Worm (Caenorhabditis elegans): ENCODE data around the gene C56G2.15.

The C56G2.15 gene

DNA sequence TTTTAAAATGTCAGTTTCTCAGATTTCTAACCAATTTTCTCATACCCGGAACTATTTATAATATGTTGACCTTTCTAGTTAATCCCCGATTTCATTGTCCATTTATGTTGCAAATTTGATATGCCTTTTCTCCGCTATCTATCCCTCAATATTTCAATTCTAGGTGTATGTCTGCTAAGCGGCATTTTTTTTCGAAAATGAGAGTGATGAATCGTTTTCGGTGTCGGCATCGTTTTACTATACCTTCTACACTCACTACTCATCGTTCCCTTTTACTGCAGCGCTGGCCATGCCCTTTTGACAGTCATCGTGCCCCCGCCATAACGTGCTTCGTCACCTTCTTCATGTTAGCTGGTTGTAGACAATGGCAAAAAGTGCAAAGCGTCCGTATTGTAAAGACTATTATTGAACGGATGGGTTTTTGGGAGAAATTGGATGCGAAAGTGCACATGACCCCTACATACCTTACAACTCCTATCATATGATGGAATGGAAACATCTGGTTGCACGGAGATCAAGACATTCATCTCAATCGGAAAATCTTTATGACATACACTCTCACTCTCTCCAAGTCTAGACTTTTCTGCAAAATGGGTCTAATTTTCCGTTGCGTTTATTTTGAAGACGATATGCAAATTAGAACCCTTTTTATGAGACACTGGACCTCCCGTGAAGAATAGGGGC, 8.4 kb downstream of the C56G2.15 start:
- TF ChIP-seq mes-2 (tag; optimal IDR thresholded peaks at IDR 0.05; ENCODE audit: poor library complexity, severe bottlenecking) (peak; percentile 18), lsy-2 (tag; optimal IDR thresholded peaks at IDR 0.05) (peak in 1 of 2 experiments; percentile 7), lin-29 (GFP tag; IDR thresholded peaks at IDR 0.05) (no peak), nhr-11 (tag; optimal IDR thresholded peaks at IDR 0.05) (peak; percentile 7), hlh-30 (tag; optimal IDR thresholded peaks at IDR 0.05; ENCODE audit: insufficient read depth) (peak; percentile 86), unc-62 (GFP tag; optimal IDR thresholded peaks at IDR 0.05 in 1 of 2) (peak in 1 of 2 experiments; percentile 98), unc-62 (tag; optimal IDR thresholded peaks at IDR 0.05) (no peak), ama-1 (optimal IDR thresholded peaks at IDR 0.05) (peak; percentile 14), mdl-1 (tag; optimal IDR thresholded peaks at IDR 0.05) (peak in 1 of 2 experiments; percentile 34), daf-8 (GFP tag; IDR thresholded peaks at IDR 0.05) (no peak)

DNA sequence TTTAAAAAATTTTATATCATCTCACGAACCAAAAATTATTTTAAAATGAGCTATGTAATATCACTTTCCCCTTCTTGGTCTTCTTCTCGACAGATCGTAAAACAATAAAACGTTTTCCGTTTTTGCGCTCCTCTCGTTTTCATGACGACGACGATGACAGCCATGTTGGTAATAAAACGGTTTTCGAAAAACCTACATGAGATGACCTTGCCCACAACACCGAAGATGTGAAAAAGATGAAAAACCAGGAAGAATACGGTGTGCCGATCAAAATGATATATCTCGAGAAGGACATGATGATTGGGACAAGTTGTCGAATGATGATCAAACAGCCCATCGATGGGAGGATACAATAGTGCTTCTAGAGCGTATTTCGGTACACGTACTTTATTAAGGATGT, 9.0 kb downstream of the C56G2.15 start:
- TF ChIP-seq ama-1 (optimal IDR thresholded peaks at IDR 0.05) (no peak), ctbp-1 (GFP tag; IDR thresholded peaks at IDR 0.05) (no peak), nhr-28 (tag; optimal IDR thresholded peaks at IDR 0.05) (no peak), mxl-3 (GFP tag; optimal IDR thresholded peaks at IDR 0.05) (no peak), nhr-237 (tag; optimal IDR thresholded peaks at IDR 0.05) (no peak), daf-19 (GFP tag; conservative IDR thresholded peaks at IDR 0.05) (no peak)

ce11 chrIII:6356764-6357163, 10.9 kb downstream of the C56G2.15 start:
- TF ChIP-seq fkh-10 (GFP tag; optimal IDR thresholded peaks at IDR 0.05) = no peak
- TF ChIP-seq hlh-30 (tag; optimal IDR thresholded peaks at IDR 0.05; ENCODE audit: insufficient read depth) = no peak
- TF ChIP-seq ztf-7 (tag; optimal IDR thresholded peaks at IDR 0.05) = no peak
- TF ChIP-seq aha-1 (tag) = peak; percentile 91
- no peak for TF ChIP-seq nhr-102 (tag; optimal IDR thresholded peaks at IDR 0.05)

ce11 chrIII:6356007-6356406, 11.7 kb downstream of the C56G2.15 start:
- no peak for TF ChIP-seq nhr-10 (tag; optimal IDR thresholded peaks at IDR 0.05)
- TF ChIP-seq daf-19 (GFP tag; conservative IDR thresholded peaks at IDR 0.05) = no peak
- TF ChIP-seq dmd-9 (GFP tag; IDR thresholded peaks at IDR 0.05) = no peak
- TF ChIP-seq hlh-30 (tag; optimal IDR thresholded peaks at IDR 0.05; ENCODE audit: insufficient read depth) = peak; percentile 64
- TF ChIP-seq mxl-2 (GFP tag; conservative IDR thresholded peaks at IDR 0.05) = no peak
- no peak for TF ChIP-seq madf-5 (GFP tag; IDR thresholded peaks at IDR 0.05)
- no peak for TF ChIP-seq lin-38 (GFP tag; IDR thresholded peaks at IDR 0.05)
- no peak for TF ChIP-seq ztf-11 (tag; optimal IDR thresholded peaks at IDR 0.05)
- peak; percentile 41 for TF ChIP-seq aha-1 (tag)

- TF ChIP-seq nhr-6 (tag; optimal IDR thresholded peaks at IDR 0.05) (no peak), aha-1 (tag) (peak; percentile 93), dpl-1 (GFP tag; optimal IDR thresholded peaks at IDR 0.05) (no peak)
Measured at ce11 chrIII:6355359-6355758, 12.3 kb downstream of the C56G2.15 start.

- no peak for TF ChIP-seq T20F7.1 (GFP tag; optimal IDR thresholded peaks at IDR 0.05)
- TF ChIP-seq tag-97 (GFP tag; IDR thresholded peaks at IDR 0.05) = no peak
- no peak for TF ChIP-seq nhr-76 (tag; optimal IDR thresholded peaks at IDR 0.05)
- no peak for TF ChIP-seq ZK337.2 (GFP tag; IDR thresholded peaks at IDR 0.05)
- no peak for TF ChIP-seq dpl-1 (GFP tag; optimal IDR thresholded peaks at IDR 0.05)
- TF ChIP-seq mes-2 (tag; optimal IDR thresholded peaks at IDR 0.05; ENCODE audit: poor library complexity, severe bottlenecking) = no peak
- no peak for TF ChIP-seq nhr-237 (tag; optimal IDR thresholded peaks at IDR 0.05)
- TF ChIP-seq fkh-10 (GFP tag; optimal IDR thresholded peaks at IDR 0.05) = no peak
- no peak for TF ChIP-seq ceh-62 (tag; optimal IDR thresholded peaks at IDR 0.05)
- TF ChIP-seq madf-9 (GFP tag; conservative IDR thresholded peaks at IDR 0.05) = no peak
- TF ChIP-seq T26A8.4 (GFP tag; IDR thresholded peaks at IDR 0.05) = no peak
- TF ChIP-seq nhr-6 (tag; optimal IDR thresholded peaks at IDR 0.05) = no peak
- no peak for TF ChIP-seq nhr-28 (tag; optimal IDR thresholded peaks at IDR 0.05)
- no peak for TF ChIP-seq F44E2.7 (GFP tag; IDR thresholded peaks at IDR 0.05)
- TF ChIP-seq ztf-11 (tag; optimal IDR thresholded peaks at IDR 0.05) = no peak
- no peak for TF ChIP-seq ceh-44 (GFP tag; IDR thresholded peaks at IDR 0.05)
Measured at ce11 chrIII:6353084-6353483, 14.6 kb downstream of the C56G2.15 start, which contains the start of gene akap-1. TSS of gene akap-1 (plus strand) at chrIII:6353384.

All from whole organism, L4 larva.